Fruit fly (Drosophila melanogaster): Measurements from ENCODE around the gene mtm.

mtm gene

DNA sequence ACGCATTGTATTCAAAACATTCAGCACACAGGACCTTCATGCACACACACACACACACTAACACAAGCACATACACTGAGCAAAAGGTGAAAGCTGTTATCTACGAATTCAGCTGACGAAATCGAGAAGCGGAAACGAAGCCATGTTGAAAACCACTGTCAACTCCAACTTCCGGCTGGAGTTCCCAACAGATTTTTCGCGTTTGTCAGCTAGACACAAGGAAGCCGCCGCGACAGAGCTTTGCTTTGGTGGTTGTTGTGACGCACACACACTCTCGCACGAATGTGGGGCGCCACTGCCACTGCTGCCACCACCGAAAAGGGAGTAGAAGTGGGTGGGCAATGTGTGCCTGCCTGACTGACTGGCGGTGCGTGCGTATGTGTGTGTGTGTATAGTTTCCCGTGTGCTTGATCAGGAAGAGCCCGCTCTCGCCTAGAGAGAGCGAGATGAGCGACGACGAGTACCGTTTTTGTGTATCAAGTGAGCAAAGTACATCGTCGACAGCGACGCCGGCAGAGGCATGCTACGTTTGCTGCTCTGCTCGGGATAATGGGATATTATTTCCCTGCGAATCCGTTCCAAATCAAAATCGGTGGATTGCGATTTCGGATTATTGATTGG lies 39.1 kb downstream of the mtm start (continued):
- TF ChIP-seq Dip3 (GFP tag; optimal IDR thresholded peaks at IDR 0.05) (peak; percentile 14), Med (GFP tag) (peak; percentile 94), vnd (GFP tag; IDR thresholded peaks at IDR 0.05; ENCODE audit: partially characterized antibody) (no peak), unpg (GFP tag; optimal IDR thresholded peaks at IDR 0.05) (peak; percentile 51), pho (GFP tag; optimal IDR thresholded peaks at IDR 0.05) (no peak), CG13287 (GFP tag; IDR thresholded peaks at IDR 0.05; ENCODE audit: partially characterized antibody) (no peak), dmrt99B (tag; optimal IDR thresholded peaks at IDR 0.05) (no peak), ATbp (GFP tag; optimal IDR thresholded peaks at IDR 0.05) (peak; percentile 71), HLH4C (GFP tag; IDR thresholded peaks at IDR 0.05; ENCODE audit: partially characterized antibody) (no peak), amos (GFP tag; IDR thresholded peaks at IDR 0.05; ENCODE audit: partially characterized antibody) (no peak), scrt (GFP tag; optimal IDR thresholded peaks at IDR 0.05) (peak; percentile 70), dimm (GFP tag; IDR thresholded peaks at IDR 0.05) (no peak), CG2712 (tag; optimal IDR thresholded peaks at IDR 0.05) (peak; percentile 49), row (GFP tag; IDR thresholded peaks at IDR 0.05) (no peak), kah (GFP tag; optimal IDR thresholded peaks at IDR 0.05) (peak; percentile 90), grau (tag; optimal IDR thresholded peaks at IDR 0.05) (peak; percentile 34), pfk (GFP tag; optimal IDR thresholded peaks at IDR 0.05) (no peak), D (optimal IDR thresholded peaks at IDR 0.05) (no peak), D (GFP tag; optimal IDR thresholded peaks at IDR 0.05) (peak; percentile 52), CG5245 (GFP tag; optimal IDR thresholded peaks at IDR 0.05) (no peak), z (GFP tag; IDR thresholded peaks at IDR 0.05) (no peak), hkb (optimal IDR thresholded peaks at IDR 0.05) (no peak), hkb (GFP tag; IDR thresholded peaks at IDR 0.05) (peak; percentile 71), CG3847 (GFP tag; IDR thresholded peaks at IDR 0.05) (no peak), HLH54F (GFP tag; optimal IDR thresholded peaks at IDR 0.05) (no peak), TFAM (GFP tag; optimal IDR thresholded peaks at IDR 0.05) (peak; percentile 15), dmrt11E (tag; optimal IDR thresholded peaks at IDR 0.05) (no peak), Dfd (GFP tag; optimal IDR thresholded peaks at IDR 0.05) (no peak), CG12071 (GFP tag; optimal IDR thresholded peaks at IDR 0.05) (peak; percentile 68), CG10366 (GFP tag; IDR thresholded peaks at IDR 0.05) (no peak), CG7357 (GFP tag; IDR thresholded peaks at IDR 0.05) (no peak), CG31388 (GFP tag; optimal IDR thresholded peaks at IDR 0.05) (no peak), psq (GFP tag; optimal IDR thresholded peaks at IDR 0.05) (no peak), CG42726 (GFP tag; IDR thresholded peaks at IDR 0.05; ENCODE audit: partially characterized antibody) (no peak), tup (GFP tag; optimal IDR thresholded peaks at IDR 0.05) (no peak), CG17385 (GFP tag; optimal IDR thresholded peaks at IDR 0.05) (peak; percentile 64), CG1792 (GFP tag; optimal IDR thresholded peaks at IDR 0.05) (peak; percentile 16), CG10654 (GFP tag; optimal IDR thresholded peaks at IDR 0.05) (no peak), HmgD (GFP tag; optimal IDR thresholded peaks at IDR 0.05) (no peak), stwl (tag; optimal IDR thresholded peaks at IDR 0.05) (no peak), CG16863 (GFP tag; optimal IDR thresholded peaks at IDR 0.05) (no peak), CG14710 (tag; optimal IDR thresholded peaks at IDR 0.05) (peak; percentile 51), repo (GFP tag; optimal IDR thresholded peaks at IDR 0.05) (no peak), gro (GFP tag; optimal IDR thresholded peaks at IDR 0.05) (no peak), CG18011 (GFP tag; optimal IDR thresholded peaks at IDR 0.05) (no peak), usp (GFP tag; optimal IDR thresholded peaks at IDR 0.05) (no peak), CG10209 (GFP tag; optimal IDR thresholded peaks at IDR 0.05) (peak; percentile 24), sc (optimal IDR thresholded peaks at IDR 0.05) (no peak), sc (GFP tag; optimal IDR thresholded peaks at IDR 0.05) (no peak), Hsf (GFP tag; optimal IDR thresholded peaks at IDR 0.05) (no peak), disco-r (GFP tag; optimal IDR thresholded peaks at IDR 0.05) (no peak)

Data from whole organism, embryonic.